Fruit fly (Drosophila melanogaster) whole organism, wandering third instar larva: ENCODE results near the gene Lipt2.

Source experiments
- Abd-B ChIP-seq: fragments of >200 bp; optimal IDR thresholded peaks from 2 replicates; lab custom pipeline; 2017; ENCODE audit warnings: missing biosample characterization, missing genetic modification characterization
- CG32264 ChIP-seq: fragments of 200-800 bp; sonication (Bioruptor generic); optimal IDR thresholded peaks from 2 replicates; lab custom pipeline; 2016; ENCODE audit warnings: missing biosample characterization, missing genetic modification characterization
- CG9705 ChIP-seq: fragments of 200-800 bp; sonication (Bioruptor generic); optimal IDR thresholded peaks from 2 replicates; lab custom pipeline; 2018; ENCODE audit warnings: missing biosample characterization, mild to moderate bottlenecking, missing genetic modification characterization
- CrebA ChIP-seq: fragments of 200-800 bp; sonication (Bioruptor generic); optimal IDR thresholded peaks from 2 replicates; lab custom pipeline; 2016; ENCODE audit warnings: missing biosample characterization, mild to moderate bottlenecking, missing genetic modification characterization, borderline replicate concordance
- Dfd ChIP-seq: fragments of >200 bp; optimal IDR thresholded peaks from 2 replicates; lab custom pipeline; 2017; ENCODE audit warnings: missing biosample characterization, missing genetic modification characterization
- Dif ChIP-seq: fragments of 200-275, 200-300 bp; sonication (Bioruptor generic); optimal IDR thresholded peaks from 2 replicates; lab custom pipeline; 2018; ENCODE audit warnings: missing biosample characterization, missing genetic modification characterization; ENCODE audit not compliant: partially characterized antibody
- GATAd ChIP-seq: sonication (Bioruptor generic); optimal IDR thresholded peaks from 2 replicates; lab custom pipeline; 2016; ENCODE audit warnings: missing biosample characterization, missing genetic modification characterization
- HLH106 ChIP-seq: fragments of 200-800 bp; optimal IDR thresholded peaks from 3 replicates; lab custom pipeline; 2019; ENCODE audit warnings: missing biosample characterization, mild to moderate bottlenecking, missing genetic modification characterization, moderate library complexity
- Hnf4 ChIP-seq: fragments of 200-800 bp; sonication (Bioruptor generic); optimal IDR thresholded peaks from 2 replicates; lab custom pipeline; 2016; ENCODE audit warnings: missing biosample characterization, mild to moderate bottlenecking, missing genetic modification characterization
- Hr78 ChIP-seq: fragments of >200 bp; optimal IDR thresholded peaks from 2 replicates; lab custom pipeline; 2017; ENCODE audit warnings: missing biosample characterization, missing genetic modification characterization
- Hr83 ChIP-seq: fragments of 200-300 bp; sonication (Bioruptor generic); optimal IDR thresholded peaks from 2 replicates; lab custom pipeline; 2016; ENCODE audit warnings: missing biosample characterization, mild to moderate bottlenecking, missing genetic modification characterization, moderate library complexity; ENCODE audit not compliant: poor library complexity, severe bottlenecking
- Jra ChIP-seq: sonication (Bioruptor generic); optimal IDR thresholded peaks from 2 replicates; lab custom pipeline; 2016; ENCODE audit warnings: missing biosample characterization, missing genetic modification characterization
- Mio ChIP-seq: sonication (Bioruptor generic); optimal IDR thresholded peaks from 2 replicates; lab custom pipeline; 2016; ENCODE audit warnings: missing biosample characterization, missing genetic modification characterization
- Myc ChIP-seq: fragments of >200 bp; optimal IDR thresholded peaks from 2 replicates; lab custom pipeline; 2017
- N ChIP-seq: fragments of >200 bp; optimal IDR thresholded peaks from 2 replicates; lab custom pipeline; 2018; ENCODE audit warnings: missing biosample characterization, missing external identifiers, missing genetic modification characterization
- OdsH ChIP-seq: fragments of 200-800 bp; sonication (Bioruptor generic); optimal IDR thresholded peaks from 2 replicates; lab custom pipeline; 2016; ENCODE audit warnings: missing biosample characterization, mild to moderate bottlenecking, missing genetic modification characterization
- Rel ChIP-seq, 2 experiments: fragments of 200-800 bp; sonication (Bioruptor generic) in 1 of 2; optimal IDR thresholded peaks; 2 replicates in 1 of 2; 3 replicates in 1 of 2; lab custom pipeline; 2016 to 2019; ENCODE audit warnings: mild to moderate bottlenecking in 2 of 2, missing biosample characterization in 2 of 2, missing genetic modification characterization in 2 of 2, moderate library complexity in 1 of 2
- Sp1 ChIP-seq: fragments of 200-800 bp; sonication (Bioruptor generic); optimal IDR thresholded peaks from 3 replicates; lab custom pipeline; 2019; ENCODE audit warnings: missing biosample characterization, mild to moderate bottlenecking, missing genetic modification characterization, moderate library complexity
- Vsx2 ChIP-seq: fragments of 200-300, 225-300 bp; sonication (Bioruptor generic); optimal IDR thresholded peaks from 2 replicates; lab custom pipeline; 2018; ENCODE audit warnings: missing biosample characterization, missing genetic modification characterization; ENCODE audit not compliant: partially characterized antibody
- br ChIP-seq: fragments of 200-800 bp; sonication (Bioruptor generic); optimal IDR thresholded peaks from 2 replicates; lab custom pipeline; 2016; ENCODE audit warnings: missing biosample characterization, missing genetic modification characterization
- brk ChIP-seq: fragments of 200-800 bp; sonication (Bioruptor generic); optimal IDR thresholded peaks from 2 replicates; lab custom pipeline; 2016; ENCODE audit warnings: missing biosample characterization, mild to moderate bottlenecking, missing genetic modification characterization
- dl ChIP-seq, 2 experiments: fragments of 175-275, 200-275 bp in 1 of 2; fragments of 200-275 bp in 1 of 2; sonication (Bioruptor generic); optimal IDR thresholded peaks; lab custom pipeline; 2018; ENCODE audit warnings: mild to moderate bottlenecking in 2 of 2, missing biosample characterization in 2 of 2, missing genetic modification characterization in 2 of 2, moderate library complexity in 2 of 2; ENCODE audit not compliant: partially characterized antibody in 2 of 2, insufficient read depth in 1 of 2
- dmrt93B ChIP-seq: fragments of 200-800 bp; sonication (Bioruptor generic); optimal IDR thresholded peaks from 2 replicates; lab custom pipeline; 2018; ENCODE audit warnings: missing biosample characterization, mild to moderate bottlenecking, missing genetic modification characterization
- dsf ChIP-seq: sonication (Bioruptor generic); optimal IDR thresholded peaks from 2 replicates; lab custom pipeline; 2016; ENCODE audit warnings: missing biosample characterization, missing genetic modification characterization, borderline replicate concordance
- ey ChIP-seq: fragments of 200-800 bp; sonication (Bioruptor generic); optimal IDR thresholded peaks from 2 replicates; lab custom pipeline; 2016; ENCODE audit warnings: missing biosample characterization, missing genetic modification characterization
- foxo ChIP-seq, 2 experiments: fragments of 200-800 bp; sonication (Bioruptor generic); optimal IDR thresholded peaks; 2 replicates in 1 of 2; 3 replicates in 1 of 2; lab custom pipeline; 2016 to 2017; ENCODE audit warnings: missing biosample characterization in 2 of 2, missing genetic modification characterization in 2 of 2
- fru ChIP-seq: fragments of 200-800 bp; sonication (Bioruptor generic); optimal IDR thresholded peaks from 3 replicates; lab custom pipeline; 2016; ENCODE audit warnings: missing biosample characterization, mild to moderate bottlenecking, missing genetic modification characterization
- h ChIP-seq: fragments of 200-800 bp; sonication (Bioruptor generic); optimal IDR thresholded peaks from 3 replicates; lab custom pipeline; 2016; ENCODE audit warnings: missing biosample characterization, mild to moderate bottlenecking, missing genetic modification characterization
- jim ChIP-seq: fragments of 175-275, 200-325 bp; sonication (Bioruptor generic); optimal IDR thresholded peaks from 2 replicates; lab custom pipeline; 2016; ENCODE audit warnings: missing biosample characterization, mild to moderate bottlenecking, missing genetic modification characterization
- lola ChIP-seq: fragments of >200 bp; optimal IDR thresholded peaks from 2 replicates; lab custom pipeline; 2017; ENCODE audit warnings: missing biosample characterization, missing genetic modification characterization
- pan ChIP-seq: fragments of >200 bp; optimal IDR thresholded peaks from 2 replicates; lab custom pipeline; 2017
- psq ChIP-seq: fragments of 200-800 bp; sonication (Bioruptor generic); optimal IDR thresholded peaks from 3 replicates; lab custom pipeline; 2017; ENCODE audit warnings: missing biosample characterization, mild to moderate bottlenecking, missing genetic modification characterization, moderate library complexity
- rgr ChIP-seq: fragments of 200-800 bp; sonication (Bioruptor generic); optimal IDR thresholded peaks from 3 replicates; lab custom pipeline; 2016; ENCODE audit warnings: missing biosample characterization, mild to moderate bottlenecking, missing genetic modification characterization
- sage ChIP-seq: fragments of 200-800 bp; sonication (Bioruptor generic); optimal IDR thresholded peaks from 2 replicates; lab custom pipeline; 2016; ENCODE audit warnings: missing biosample characterization, mild to moderate bottlenecking, missing genetic modification characterization
- sv ChIP-seq: fragments of 200-800 bp; sonication (Bioruptor generic); optimal IDR thresholded peaks from 3 replicates; lab custom pipeline; 2016; ENCODE audit warnings: missing biosample characterization, missing genetic modification characterization
- tai ChIP-seq: sonication (Bioruptor generic); optimal IDR thresholded peaks from 2 replicates; lab custom pipeline; 2016; ENCODE audit warnings: missing biosample characterization, missing genetic modification characterization
- usp ChIP-seq: fragments of >200 bp; optimal IDR thresholded peaks from 2 replicates; lab custom pipeline; 2017; ENCODE audit warnings: missing biosample characterization, missing genetic modification characterization
- woc ChIP-seq: sonication (Bioruptor generic); optimal IDR thresholded peaks from 2 replicates; lab custom pipeline; 2016; ENCODE audit warnings: missing biosample characterization, mild to moderate bottlenecking, missing genetic modification characterization

Gene Lipt2

DNA sequence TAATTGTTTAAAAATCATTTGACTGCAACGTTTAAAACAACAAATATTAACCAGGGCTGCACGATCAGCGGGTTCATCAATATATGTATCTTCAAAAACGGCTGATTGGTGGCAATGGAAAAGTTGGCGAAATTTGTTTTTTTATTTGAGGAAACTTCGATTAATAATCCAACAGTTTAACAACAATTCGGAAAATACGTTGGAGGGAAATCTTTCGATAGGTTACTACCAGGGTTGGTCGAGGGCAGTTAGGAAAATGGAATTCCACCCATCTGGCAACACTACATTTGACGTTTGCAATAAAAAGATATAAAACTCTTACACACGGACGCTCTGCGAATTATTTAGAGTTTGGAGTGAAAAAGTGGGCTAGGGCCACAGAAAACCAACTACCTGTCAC lies at the start of gene Lipt2, which contains the start of gene CG14650:
TSS of gene Lipt2 (minus strand) at position 217 of the 400 bp plus-strand sequence.
TSS of gene CG14650 (plus strand) at position 275 of the 400 bp plus-strand sequence.
- TF ChIP-seq foxo (GFP tag; optimal IDR thresholded peaks at IDR 0.05; lab: Kevin White, UChicago), result peak in 1 of 2 experiments; percentile 79
- no peak for TF ChIP-seq brk
- no peak for TF ChIP-seq Dfd (GFP tag; lab: Kevin White, UChicago)
- TF ChIP-seq Myc (lab: Kevin White, UChicago), result no peak
- TF ChIP-seq lola (GFP tag; lab: Kevin White, UChicago), result no peak
- peak; percentile 68 for TF ChIP-seq HLH106 (tag; lab: Kevin White, UChicago)
- TF ChIP-seq dl (GFP tag; optimal IDR thresholded peaks at IDR 0.05; lab: Kevin White, UChicago; ENCODE audit: insufficient read depth in 1 of 2, partially characterized antibody in 2 of 2), result no peak
- TF ChIP-seq Dif (GFP tag; lab: Kevin White, UChicago), result no peak
- TF ChIP-seq br (GFP tag; lab: Kevin White, UChicago), result peak; percentile 65
- TF ChIP-seq Vsx2 (GFP tag; lab: Kevin White, UChicago), result no peak
- no peak for TF ChIP-seq Hnf4
- no peak for TF ChIP-seq usp (GFP tag; lab: Kevin White, UChicago)
- peak; percentile 38 for TF ChIP-seq psq (GFP tag; lab: Kevin White, UChicago)
- peak; percentile 67 for TF ChIP-seq ey (GFP tag; lab: Kevin White, UChicago)
- TF ChIP-seq dmrt93B (GFP tag; lab: Kevin White, UChicago), result no peak
- no peak for TF ChIP-seq dsf (GFP tag; lab: Kevin White, UChicago)
- peak; percentile 60 for TF ChIP-seq OdsH (GFP tag; lab: Kevin White, UChicago)
- no peak for TF ChIP-seq Hr78 (GFP tag; lab: Kevin White, UChicago)
- TF ChIP-seq Mio, result no peak
- peak; percentile 29 for TF ChIP-seq CG9705 (GFP tag; lab: Kevin White, UChicago)
- peak; percentile 64 for TF ChIP-seq fru (GFP tag; lab: Kevin White, UChicago)
- no peak for TF ChIP-seq tai (GFP tag; lab: Kevin White, UChicago)
- TF ChIP-seq h, result peak; percentile 77
- no peak for TF ChIP-seq Abd-B (GFP tag; lab: Kevin White, UChicago)
- TF ChIP-seq woc, result no peak
- TF ChIP-seq pan (lab: Kevin White, UChicago), result no peak
- no peak for TF ChIP-seq jim (GFP tag; lab: Kevin White, UChicago)
- no peak for TF ChIP-seq GATAd (GFP tag; lab: Kevin White, UChicago)
- TF ChIP-seq CrebA (GFP tag; lab: Kevin White, UChicago), result no peak
- no peak for TF ChIP-seq sage (GFP tag; lab: Kevin White, UChicago)
- peak; percentile 29 for TF ChIP-seq sv (GFP tag; lab: Kevin White, UChicago)
- TF ChIP-seq CG32264 (GFP tag; lab: Kevin White, UChicago), result no peak
- TF ChIP-seq N (GFP tag; lab: Kevin White, UChicago), result no peak
- peak; percentile 46 for TF ChIP-seq Hr83 (GFP tag; lab: Kevin White, UChicago)
- TF ChIP-seq Rel (GFP tag; optimal IDR thresholded peaks at IDR 0.05; lab: Kevin White, UChicago), result no peak
- TF ChIP-seq Rel (tag; optimal IDR thresholded peaks at IDR 0.05; lab: Kevin White, UChicago), result no peak
- peak; percentile 64 for TF ChIP-seq Sp1 (GFP tag; lab: Kevin White, UChicago)
- TF ChIP-seq rgr (GFP tag; lab: Kevin White, UChicago), result peak; percentile 74
- TF ChIP-seq Jra (GFP tag; lab: Kevin White, UChicago), result no peak

DNA sequence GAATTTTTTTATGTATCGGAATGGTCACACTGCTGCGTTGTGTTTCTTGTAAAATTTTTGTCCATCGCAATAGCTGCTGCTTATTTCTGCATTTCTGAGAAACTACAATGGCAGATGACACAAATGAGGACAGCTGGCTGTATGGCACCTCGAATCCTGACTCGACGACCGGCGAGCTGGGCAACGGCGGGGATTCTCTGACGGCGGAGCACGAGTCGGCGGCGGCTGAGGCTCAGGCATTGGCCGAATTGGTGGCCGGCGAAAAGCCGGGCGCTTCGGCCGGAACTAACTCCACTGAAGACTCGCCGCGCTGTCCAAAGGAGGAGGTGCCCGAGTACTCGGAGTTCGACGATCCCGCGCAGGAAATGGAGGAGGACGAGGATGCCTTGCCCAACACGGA lies 47.9 kb upstream of the Lipt2 start, which contains the start of gene Fip1:
TSS of gene Fip1 (plus strand) at position 10 of the 400 bp plus-strand sequence.
- no peak for TF ChIP-seq pan (lab: Kevin White, UChicago)

DNA sequence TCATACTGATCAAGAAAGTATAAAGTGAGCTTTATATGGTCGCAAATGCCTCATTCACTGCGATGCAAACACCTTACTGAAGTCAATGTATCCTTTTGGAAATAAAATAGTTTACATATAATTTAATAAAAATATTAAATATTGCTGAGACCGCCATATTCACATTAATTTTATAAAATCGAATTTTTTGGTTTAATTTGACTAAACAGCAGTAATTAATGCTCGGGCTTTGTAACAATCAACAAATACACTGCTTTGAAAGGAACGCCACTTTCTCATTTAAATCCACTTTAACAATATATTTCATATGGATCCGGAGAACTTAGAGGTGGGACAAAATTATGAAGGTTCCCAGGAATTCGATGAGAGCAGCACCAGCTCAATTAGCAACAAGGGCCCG lies 43.4 kb upstream of the Lipt2 start, which contains the start of gene sac:
TSS of gene sac (plus strand) at position 301 of the 400 bp plus-strand sequence.
- TF ChIP-seq Dif (GFP tag; lab: Kevin White, UChicago), result no peak
- TF ChIP-seq fru (GFP tag; lab: Kevin White, UChicago), result no peak
- TF ChIP-seq GATAd (GFP tag; lab: Kevin White, UChicago), result no peak
- no peak for TF ChIP-seq jim (GFP tag; lab: Kevin White, UChicago)
- TF ChIP-seq CG32264 (GFP tag; lab: Kevin White, UChicago), result no peak
